Fruit fly (Drosophila melanogaster) whole organism, adult: ENCODE measurements around the gene CG9813.
A peak's percentile ranks its signal among the peaks of the same experiment; 100 is the strongest.

ENCODE experiments used
- CG11617 ChIP-seq: fragments of 200-800 bp; sonication (Bioruptor generic); optimal IDR thresholded peaks from 2 replicates; lab custom pipeline; 2017; ENCODE audit warnings: mild to moderate bottlenecking, missing biosample characterization, missing genetic modification reagents, missing genetic modification characterization
- CG12768 ChIP-seq: fragments of 200-800 bp; sonication (Bioruptor generic); optimal IDR thresholded peaks from 2 replicates; lab custom pipeline; 2017; ENCODE audit warnings: missing biosample characterization, missing genetic modification characterization, mild to moderate bottlenecking, moderate library complexity, missing genetic modification reagents
- CG5204 ChIP-seq: fragments of 200-800 bp; sonication (Bioruptor generic); optimal IDR thresholded peaks from 2 replicates; lab custom pipeline; 2016; ENCODE audit warnings: missing biosample characterization, missing genetic modification characterization
- Clk ChIP-seq: fragments of 200-800 bp; sonication (Bioruptor generic); optimal IDR thresholded peaks from 2 replicates; lab custom pipeline; 2017; ENCODE audit warnings: missing biosample characterization, missing genetic modification characterization
- Mnt ChIP-seq: fragments of 200-800 bp; sonication (Bioruptor generic); optimal IDR thresholded peaks from 2 replicates; lab custom pipeline; 2016; ENCODE audit warnings: missing biosample characterization, mild to moderate bottlenecking, missing genetic modification characterization
- cnc ChIP-seq, 2 experiments: fragments of >200 bp; optimal IDR thresholded peaks; 2 replicates each; lab custom pipeline; 2017
- kay ChIP-seq: fragments of 200-800 bp; sonication (Bioruptor generic); peaks from one replicate; lab custom pipeline; 2016; ENCODE audit warnings: missing biosample characterization, missing genetic modification characterization, borderline replicate concordance
- ovo ChIP-seq: fragments of 200-800 bp; sonication (Bioruptor generic); optimal IDR thresholded peaks from 2 replicates; lab custom pipeline; 2016; ENCODE audit warnings: missing biosample characterization, missing genetic modification characterization
- tj ChIP-seq: fragments of 200-800 bp; sonication (Bioruptor generic); optimal IDR thresholded peaks from 3 replicates; lab custom pipeline; 2017; ENCODE audit warnings: missing biosample characterization, mild to moderate bottlenecking, missing genetic modification characterization, moderate library complexity

DNA sequence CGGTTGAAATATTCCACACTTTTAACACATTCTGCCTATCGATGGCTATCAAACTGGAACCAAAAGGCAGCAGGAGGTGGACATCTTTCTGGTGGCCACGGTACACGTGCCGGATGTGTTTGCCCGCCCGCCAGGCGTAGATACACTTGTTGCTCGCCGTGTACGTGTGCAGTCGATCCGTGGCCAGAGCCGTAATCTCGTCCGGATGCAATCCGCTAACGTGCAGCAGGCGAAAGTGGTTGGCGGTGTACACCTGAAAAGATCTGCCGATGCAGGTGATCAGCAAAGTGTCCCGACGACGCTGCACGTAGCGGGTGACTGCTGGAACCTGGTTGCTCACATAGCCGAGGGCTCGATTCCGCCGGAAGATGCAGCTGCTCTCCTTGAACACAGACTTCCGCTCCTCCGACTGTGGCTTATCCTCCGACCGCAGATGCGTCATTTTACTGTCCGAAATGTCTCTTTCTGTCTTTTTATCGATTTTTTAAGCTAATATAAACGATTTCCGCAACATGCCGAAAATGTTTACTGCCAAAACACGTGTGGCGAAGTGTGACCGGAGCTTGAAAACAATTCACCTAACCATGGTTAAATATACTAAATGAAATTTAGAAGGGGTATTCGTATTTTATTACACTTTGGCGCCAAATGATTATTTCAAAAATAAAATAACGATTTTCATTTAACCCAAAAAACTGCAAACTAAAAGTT, 8.7 kb upstream of the CG9813 start, which contains the start of gene CG9799:
- TF ChIP-seq ovo = no peak
- TF ChIP-seq Clk (GFP tag; lab: Kevin White, UChicago) = no peak
- TF ChIP-seq kay (GFP tag; lab: Kevin White, UChicago) = no peak
- no peak for TF ChIP-seq CG11617 (GFP tag; lab: Kevin White, UChicago)
- no peak for TF ChIP-seq CG5204 (GFP tag; lab: Kevin White, UChicago)
- peak; percentile 99 for TF ChIP-seq Mnt
- TF ChIP-seq tj (GFP tag; lab: Kevin White, UChicago) = no peak
- no peak for TF ChIP-seq CG12768 (GFP tag; lab: Kevin White, UChicago)
- TF ChIP-seq cnc (optimal IDR thresholded peaks at IDR 0.05; lab: Kevin White, UChicago) = no peak
